Worm (Caenorhabditis elegans): ENCODE results near the gene dnj-22.

DNA sequence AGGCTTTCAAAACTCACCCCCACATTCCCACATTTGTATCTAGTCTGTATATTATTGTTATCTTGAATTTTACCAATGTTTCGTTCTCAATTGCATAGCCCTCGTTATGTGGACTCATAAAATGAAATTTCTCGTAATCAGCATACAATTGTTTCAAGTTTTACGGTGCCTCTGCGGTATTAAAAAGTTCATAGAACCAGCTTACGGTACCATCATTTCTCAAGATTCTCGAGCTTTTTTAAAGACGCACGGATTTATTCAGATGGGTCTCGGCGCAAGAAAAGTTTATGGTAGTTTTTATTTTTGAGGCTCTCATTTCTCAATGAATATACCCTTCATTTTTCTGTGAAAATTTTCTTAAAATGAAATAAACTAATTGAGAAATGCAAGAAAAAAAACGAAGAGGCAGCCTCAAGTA lies 46.8 kb downstream of the dnj-22 start:
- TF ChIP-seq him-1 (tag; optimal IDR thresholded peaks at IDR 0.05) (no peak), dao-5 (tag; optimal IDR thresholded peaks at IDR 0.05) (peak; percentile 51)

All from whole organism, L4/young adult.